Fruit fly (Drosophila melanogaster) whole organism, embryonic: ENCODE measurements around the gene ana1.

Experiments
- Adf1 ChIP-seq: fragments of 200-800 bp; sonication (Bioruptor generic); IDR thresholded peaks from 2 replicates; pipeline ENCODE4 v1.3.6; 2022; ENCODE audit warnings: missing biosample characterization, missing genetic modification characterization
- Bgb ChIP-seq: fragments of 200-800 bp; sonication (Bioruptor generic); IDR thresholded peaks from 2 replicates; pipeline ENCODE4 v1.3.6; 2022; ENCODE audit warnings: missing biosample characterization, missing genetic modification characterization; ENCODE audit not compliant: partially characterized antibody
- CG10147 ChIP-seq: fragments of 200-800 bp; sonication (Bioruptor generic); optimal IDR thresholded peaks from 2 replicates; lab custom pipeline; 2019; ENCODE audit warnings: missing biosample characterization, mild to moderate bottlenecking, missing genetic modification characterization, moderate library complexity
- CG10543 ChIP-seq: fragments of 200-800 bp; sonication (Bioruptor generic); optimal IDR thresholded peaks from 3 replicates; lab custom pipeline; 2017; ENCODE audit warnings: missing biosample characterization, mild to moderate bottlenecking, missing genetic modification characterization, moderate library complexity
- CG12391 ChIP-seq: fragments of 200-800 bp; sonication (Bioruptor generic); optimal IDR thresholded peaks from 3 replicates; lab custom pipeline; 2018; ENCODE audit warnings: missing biosample characterization, mild to moderate bottlenecking, missing genetic modification characterization, moderate library complexity
- CG13894 ChIP-seq: fragments of 200-800 bp; sonication (Bioruptor generic); optimal IDR thresholded peaks from 3 replicates; lab custom pipeline; 2018; ENCODE audit warnings: missing biosample characterization, mild to moderate bottlenecking, missing genetic modification characterization, moderate library complexity
- CG16779 ChIP-seq: fragments of 200-800 bp; sonication (Bioruptor generic); IDR thresholded peaks from 2 replicates; pipeline ENCODE4 v1.3.6; 2022; ENCODE audit warnings: missing biosample characterization, missing genetic modification characterization
- CG34422 ChIP-seq: fragments of 200-800 bp; sonication (Bioruptor generic); IDR thresholded peaks from 3 replicates; pipeline ENCODE4 v1.3.6; 2022; ENCODE audit warnings: missing biosample characterization, missing genetic modification characterization
- CG4707 ChIP-seq: fragments of 200-800 bp; sonication (Bioruptor generic); optimal IDR thresholded peaks from 2 replicates; lab custom pipeline; 2018; ENCODE audit warnings: missing biosample characterization, mild to moderate bottlenecking, missing genetic modification characterization, moderate library complexity
- CG4730 ChIP-seq: fragments of 200-800 bp; sonication (Bioruptor generic); IDR thresholded peaks from 2 replicates; pipeline ENCODE4 v1.3.6; 2022; ENCODE audit warnings: missing biosample characterization, missing genetic modification characterization
- CG6175 ChIP-seq: fragments of 200-800 bp; sonication (Bioruptor generic); IDR thresholded peaks from 3 replicates; pipeline ENCODE4 v1.3.6; 2022; ENCODE audit warnings: missing biosample characterization, missing genetic modification characterization
- CG7839 ChIP-seq: fragments of 200-800 bp; sonication (Bioruptor generic); optimal IDR thresholded peaks from 3 replicates; lab custom pipeline; 2018; ENCODE audit warnings: missing biosample characterization, mild to moderate bottlenecking, missing genetic modification characterization, moderate library complexity
- CG8290 ChIP-seq, 3 experiments: fragments of 200-800 bp; sonication (Bioruptor generic); optimal IDR thresholded peaks; 2 replicates each; lab custom pipeline; 2016 to 2019; ENCODE audit warnings: missing biosample characterization in 3 of 3, missing genetic modification characterization in 3 of 3, mild to moderate bottlenecking in 2 of 3, moderate library complexity in 1 of 3
- CG8924 ChIP-seq: fragments of 200-800 bp; optimal IDR thresholded peaks from 3 replicates; lab custom pipeline; 2019; ENCODE audit warnings: missing biosample characterization, mild to moderate bottlenecking, missing genetic modification characterization, moderate library complexity
- Deaf1 ChIP-seq: fragments of 200-800 bp; optimal IDR thresholded peaks from 3 replicates; lab custom pipeline; 2019; ENCODE audit warnings: missing biosample characterization, mild to moderate bottlenecking, missing genetic modification characterization, moderate library complexity
- Doc2 ChIP-seq: fragments of 200-800 bp; sonication (Bioruptor generic); IDR thresholded peaks from 2 replicates; pipeline ENCODE4 v1.3.6; 2022; ENCODE audit warnings: missing biosample characterization, missing genetic modification characterization
- E2f1 ChIP-seq: fragments of 200-800 bp; sonication (Bioruptor generic); IDR thresholded peaks from 2 replicates; pipeline ENCODE4 v1.3.6; 2022; ENCODE audit warnings: missing biosample characterization, missing genetic modification characterization
- Fer2 ChIP-seq: fragments of 200-800 bp; sonication (Bioruptor generic); optimal IDR thresholded peaks from 2 replicates; lab custom pipeline; 2018; ENCODE audit warnings: missing biosample characterization, mild to moderate bottlenecking, missing genetic modification characterization, moderate library complexity
- H15 ChIP-seq: fragments of 200-800 bp; sonication (Bioruptor generic); IDR thresholded peaks from 3 replicates; pipeline ENCODE4 v1.3.6; 2022; ENCODE audit warnings: missing biosample characterization, missing genetic modification characterization
- HmgD ChIP-seq: fragments of 200-800 bp; sonication (Bioruptor generic); optimal IDR thresholded peaks from 3 replicates; lab custom pipeline; 2016; ENCODE audit warnings: missing biosample characterization, missing genetic modification characterization
- Jarid2 ChIP-seq: fragments of 200-800 bp; sonication (Bioruptor generic); optimal IDR thresholded peaks from 3 replicates; lab custom pipeline; 2017; ENCODE audit warnings: mild to moderate bottlenecking, missing biosample characterization, missing genetic modification reagents, missing genetic modification characterization
- Neu2 ChIP-seq: fragments of 200-800 bp; sonication (Bioruptor generic); optimal IDR thresholded peaks from 3 replicates; lab custom pipeline; 2016; ENCODE audit warnings: missing biosample characterization, missing genetic modification characterization, borderline replicate concordance
- PHDP ChIP-seq: fragments of 200-800 bp; sonication (Bioruptor generic); optimal IDR thresholded peaks from 3 replicates; lab custom pipeline; 2018; ENCODE audit warnings: missing biosample characterization, mild to moderate bottlenecking, missing genetic modification characterization, moderate library complexity
- Spps ChIP-seq: fragments of 200-800 bp; sonication (Bioruptor generic); optimal IDR thresholded peaks from 2 replicates; lab custom pipeline; 2018; ENCODE audit warnings: missing biosample characterization, mild to moderate bottlenecking, missing genetic modification characterization
- Usf ChIP-seq: fragments of 200-800 bp; sonication (Bioruptor generic); optimal IDR thresholded peaks from 2 replicates; lab custom pipeline; 2017; ENCODE audit warnings: missing genotype, missing biosample characterization, missing genetic modification characterization
- Xrp1 ChIP-seq: fragments of 200-800 bp; sonication (Bioruptor generic); IDR thresholded peaks from 2 replicates; pipeline ENCODE4 v1.3.6; 2022; ENCODE audit warnings: missing biosample characterization, missing genetic modification characterization
- abd-A ChIP-seq: fragments of 200-800 bp; sonication (Bioruptor generic); optimal IDR thresholded peaks from 3 replicates; lab custom pipeline; 2019; ENCODE audit warnings: missing biosample characterization, mild to moderate bottlenecking, missing genetic modification characterization, moderate library complexity
- cas ChIP-seq: fragments of 200-800 bp; sonication (Bioruptor generic); IDR thresholded peaks from 2 replicates; pipeline ENCODE4 v1.3.6; 2022; ENCODE audit warnings: missing biosample characterization, missing genetic modification characterization
- chinmo ChIP-seq: fragments of 200-800 bp; sonication (Bioruptor generic); IDR thresholded peaks from 4 replicates; pipeline ENCODE4 v1.3.6; 2022; ENCODE audit warnings: missing biosample characterization, missing genetic modification characterization; ENCODE audit not compliant: partially characterized antibody
- ci ChIP-seq: fragments of 200-800 bp; sonication (Bioruptor generic); IDR thresholded peaks from 3 replicates; pipeline ENCODE4 v1.3.6; 2022; ENCODE audit warnings: missing biosample characterization, missing genetic modification characterization
- croc ChIP-seq: fragments of 200-800 bp; sonication (Bioruptor generic); conservative IDR thresholded peaks from 3 replicates; pipeline ENCODE4 v1.3.6; 2022; ENCODE audit warnings: missing biosample characterization, missing genetic modification characterization
- dan ChIP-seq: fragments of 200-800 bp; sonication (Bioruptor generic); IDR thresholded peaks from 2 replicates; pipeline ENCODE4 v1.3.6; 2022; ENCODE audit warnings: missing biosample characterization, missing genetic modification characterization
- dpn ChIP-seq, 2 experiments: fragments of 200-800 bp; sonication (Bioruptor generic); optimal IDR thresholded peaks; 3 replicates each; lab custom pipeline; 2016; ENCODE audit warnings: missing biosample characterization in 2 of 2, missing genetic modification characterization in 2 of 2
- gro ChIP-seq: fragments of 200-800 bp; sonication (Bioruptor generic); optimal IDR thresholded peaks from 2 replicates; lab custom pipeline; 2016; ENCODE audit warnings: missing biosample characterization, missing genetic modification characterization
- h ChIP-seq: fragments of >200 bp; optimal IDR thresholded peaks from 2 replicates; lab custom pipeline; 2017
- ham ChIP-seq: fragments of 200-800 bp; sonication (Bioruptor generic); IDR thresholded peaks from 2 replicates; pipeline ENCODE4 v1.3.6; 2022; ENCODE audit warnings: missing biosample characterization, missing genetic modification characterization
- hb ChIP-seq: fragments of 200-800 bp; sonication (Bioruptor generic); IDR thresholded peaks from 3 replicates; pipeline ENCODE4 v1.3.6; 2022; ENCODE audit warnings: missing biosample characterization, missing genetic modification characterization; ENCODE audit not compliant: partially characterized antibody
- ken ChIP-seq: fragments of 200-800 bp; sonication (Bioruptor generic); IDR thresholded peaks from 3 replicates; pipeline ENCODE4 v1.3.6; 2022; ENCODE audit warnings: missing biosample characterization, missing genetic modification characterization
- klu ChIP-seq: fragments of 200-800 bp; sonication (Bioruptor generic); IDR thresholded peaks from 2 replicates; pipeline ENCODE4 v1.3.6; 2022; ENCODE audit warnings: missing biosample characterization, missing genetic modification characterization
- lbe ChIP-seq: fragments of 200-800 bp; sonication (Bioruptor generic); optimal IDR thresholded peaks from 2 replicates; lab custom pipeline; 2016; ENCODE audit warnings: missing biosample characterization, mild to moderate bottlenecking, missing genetic modification characterization
- lola ChIP-seq, 3 experiments: fragments of >200 bp in 2 of 3; fragments of 200-800 bp in 1 of 3; sonication (Bioruptor generic) in 1 of 3; optimal IDR thresholded peaks; 2 replicates each; lab custom pipeline; 2017 to 2019; ENCODE audit warnings: missing biosample characterization in 3 of 3, missing genetic modification characterization in 3 of 3, mild to moderate bottlenecking in 1 of 3, moderate library complexity in 1 of 3
- p53 ChIP-seq: fragments of 200-800 bp; sonication (Bioruptor generic); optimal IDR thresholded peaks from 2 replicates; lab custom pipeline; 2016; ENCODE audit warnings: missing biosample characterization, missing genetic modification characterization
- row ChIP-seq: fragments of 200-800 bp; sonication (Bioruptor generic); IDR thresholded peaks from 3 replicates; pipeline ENCODE4 v1.3.6; 2022; ENCODE audit warnings: missing biosample characterization, missing genetic modification characterization
- sd ChIP-seq: fragments of 200-800 bp; sonication (Bioruptor generic); optimal IDR thresholded peaks from 3 replicates; lab custom pipeline; 2018; ENCODE audit warnings: missing biosample characterization, mild to moderate bottlenecking, missing genetic modification characterization, moderate library complexity
- shn ChIP-seq: fragments of 200-800 bp; sonication (Bioruptor generic); optimal IDR thresholded peaks from 3 replicates; lab custom pipeline; 2016; ENCODE audit warnings: missing biosample characterization, missing genetic modification characterization
- sima ChIP-seq: fragments of 200-800 bp; sonication (Bioruptor generic); optimal IDR thresholded peaks from 2 replicates; lab custom pipeline; 2016; ENCODE audit warnings: missing biosample characterization, missing genetic modification characterization
- vvl ChIP-seq: fragments of 200-800 bp; sonication (Bioruptor generic); IDR thresholded peaks from 2 replicates; pipeline ENCODE4 v1.3.6; 2022; ENCODE audit warnings: missing biosample characterization, missing genetic modification characterization
- z ChIP-seq: fragments of 200-800 bp; sonication (Bioruptor generic); IDR thresholded peaks from 3 replicates; pipeline ENCODE4 v1.3.6; 2022; ENCODE audit warnings: missing biosample characterization, missing genetic modification characterization

The ana1 gene

DNA sequence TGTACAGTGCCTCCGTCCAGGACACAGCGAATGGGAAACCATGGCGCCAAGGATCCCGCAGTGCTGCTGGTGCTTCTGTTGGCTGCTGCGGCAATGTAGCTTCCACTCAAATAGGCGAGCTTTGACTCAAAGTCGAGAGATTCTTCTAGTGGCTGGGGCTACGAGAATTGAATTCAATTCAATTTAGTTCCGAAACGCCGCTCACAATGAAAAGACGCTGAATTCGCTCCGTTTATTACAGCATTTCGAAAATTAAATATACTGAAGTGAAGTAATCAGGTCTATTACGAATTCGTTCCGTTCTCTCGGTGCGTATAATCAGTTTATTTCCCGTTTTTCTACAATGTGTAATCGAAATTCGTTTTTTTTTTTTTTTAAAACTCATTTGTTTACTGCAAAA, 18.5 kb downstream of the ana1 start (continued):
- TF ChIP-seq H15 (GFP tag; lab: Robert Waterston, UW) (no peak), ci (GFP tag; lab: Robert Waterston, UW) (no peak), CG6175 (GFP tag; lab: Robert Waterston, UW) (no peak), row (GFP tag; lab: Robert Waterston, UW) (no peak), Neu2 (GFP tag; lab: Kevin White, UChicago) (no peak), Usf (GFP tag; lab: Kevin White, UChicago) (no peak), CG8290 (GFP tag; optimal IDR thresholded peaks at IDR 0.05; lab: Kevin White, UChicago) (no peak), CG8290 (tag; optimal IDR thresholded peaks at IDR 0.05; lab: Kevin White, UChicago) (peak in 1 of 2 experiments; percentile 22), HmgD (GFP tag; lab: Kevin White, UChicago) (no peak), hb (no peak), CG10543 (GFP tag; lab: Kevin White, UChicago) (peak; percentile 14), sima (GFP tag; lab: Kevin White, UChicago) (no peak), CG13894 (tag; lab: Kevin White, UChicago) (peak; percentile 52), CG10147 (GFP tag; lab: Kevin White, UChicago) (no peak), CG12391 (no peak), gro (GFP tag; lab: Kevin White, UChicago) (peak; percentile 8), lbe (GFP tag; lab: Kevin White, UChicago) (no peak), klu (GFP tag; lab: Robert Waterston, UW) (no peak), CG34422 (GFP tag; lab: Robert Waterston, UW) (peak; percentile 26; the same call in 1 of the 3 replicates), abd-A (tag; lab: Kevin White, UChicago) (peak; percentile 53), Doc2 (GFP tag; lab: Robert Waterston, UW) (no peak), Spps (tag; lab: Kevin White, UChicago) (no peak), Xrp1 (GFP tag; lab: Robert Waterston, UW) (no peak), CG8924 (no peak), sd (tag; lab: Kevin White, UChicago) (peak; percentile 1), lola (GFP tag; optimal IDR thresholded peaks at IDR 0.05; lab: Kevin White, UChicago) (no peak), PHDP (tag; lab: Kevin White, UChicago) (no peak), ken (GFP tag; lab: Robert Waterston, UW) (no peak), CG4707 (no peak), vvl (GFP tag; lab: Robert Waterston, UW) (0 out of 2 replicates have a peak, but pooled peaks have one; percentile 27), dpn (GFP tag; optimal IDR thresholded peaks at IDR 0.05; lab: Kevin White, UChicago) (no peak), croc (GFP tag; lab: Robert Waterston, UW) (no peak), h (no peak), Adf1 (GFP tag; lab: Robert Waterston, UW) (peak; percentile 32; the same call in 1 of the 2 replicates), p53 (no peak), Deaf1 (tag; lab: Kevin White, UChicago) (peak; percentile 14), Bgb (GFP tag; lab: Robert Waterston, UW) (peak; percentile 43; the same call in 1 of the 2 replicates), dan (GFP tag; lab: Robert Waterston, UW) (no peak), CG4730 (GFP tag; lab: Robert Waterston, UW) (no peak), chinmo (GFP tag; lab: Robert Waterston, UW) (peak; percentile 73; the same call in 3 of the 4 replicates), CG7839 (tag; lab: Kevin White, UChicago) (no peak), CG16779 (GFP tag; lab: Robert Waterston, UW) (no peak), ham (GFP tag; lab: Robert Waterston, UW) (no peak), E2f1 (no peak), Jarid2 (peak; percentile 49), shn (GFP tag; lab: Kevin White, UChicago) (no peak), z (GFP tag; lab: Robert Waterston, UW) (peak; percentile 96), cas (GFP tag; lab: Robert Waterston, UW) (no peak), Fer2 (no peak)
